Worm (Caenorhabditis elegans) whole organism, midembryonic: ENCODE data around the gene F09D12.2.

Experiments
- T22C8.4 ChIP-seq: fragments of 200-800 bp; sonication (Bioruptor generic); IDR thresholded peaks from 2 replicates; pipeline ENCODE4 v1.3.6; 2022; ENCODE audit warnings: missing genetic modification characterization, missing compliant biosample characterization
- cog-1 ChIP-seq: sonication (generic microtip); optimal IDR thresholded peaks from 2 replicates; lab custom pipeline; 2016; ENCODE audit warnings: missing genetic modification characterization, missing compliant biosample characterization
- flt-1 ChIP-seq: fragments of 200-800 bp; sonication (Bioruptor generic); IDR thresholded peaks from 2 replicates; pipeline ENCODE4 v1.3.6; 2022; ENCODE audit warnings: missing genetic modification characterization, missing compliant biosample characterization
- klf-2 ChIP-seq: fragments of 200-800 bp; sonication (Bioruptor generic); conservative IDR thresholded peaks from 2 replicates; pipeline ENCODE4 v1.3.6; 2022; ENCODE audit warnings: missing genetic modification reagents, missing genetic modification characterization, missing compliant biosample characterization
- med-1 ChIP-seq: sonication (generic microtip); optimal IDR thresholded peaks from 2 replicates; lab custom pipeline; 2017; ENCODE audit warnings: missing genetic modification characterization, mild to moderate bottlenecking, missing compliant biosample characterization, antibody characterized with exemption, missing genetic modification reagents; ENCODE audit not compliant: insufficient read depth
- ref-1 ChIP-seq: fragments of 200-800 bp; sonication (Bioruptor generic); conservative IDR thresholded peaks from 2 replicates; pipeline ENCODE4 v1.3.6; 2022; ENCODE audit warnings: missing genetic modification reagents, missing genetic modification characterization, missing compliant biosample characterization
- tab-1 ChIP-seq: fragments of 200-800 bp; sonication (Bioruptor generic); IDR thresholded peaks from 2 replicates; pipeline ENCODE4 v1.3.6; 2022; ENCODE audit warnings: missing genetic modification characterization, missing compliant biosample characterization
- ztf-23 ChIP-seq: fragments of 200-800 bp; sonication (Bioruptor generic); IDR thresholded peaks from 2 replicates; pipeline ENCODE4 v1.3.6; 2022; ENCODE audit warnings: missing genetic modification reagents, missing genetic modification characterization, missing compliant biosample characterization
- ztf-29 ChIP-seq: fragments of 200-800 bp; sonication (Bioruptor generic); IDR thresholded peaks from 2 replicates; pipeline ENCODE4 v1.3.6; 2022; ENCODE audit warnings: missing genetic modification reagents, missing genetic modification characterization, missing compliant biosample characterization

Gene F09D12.2

DNA sequence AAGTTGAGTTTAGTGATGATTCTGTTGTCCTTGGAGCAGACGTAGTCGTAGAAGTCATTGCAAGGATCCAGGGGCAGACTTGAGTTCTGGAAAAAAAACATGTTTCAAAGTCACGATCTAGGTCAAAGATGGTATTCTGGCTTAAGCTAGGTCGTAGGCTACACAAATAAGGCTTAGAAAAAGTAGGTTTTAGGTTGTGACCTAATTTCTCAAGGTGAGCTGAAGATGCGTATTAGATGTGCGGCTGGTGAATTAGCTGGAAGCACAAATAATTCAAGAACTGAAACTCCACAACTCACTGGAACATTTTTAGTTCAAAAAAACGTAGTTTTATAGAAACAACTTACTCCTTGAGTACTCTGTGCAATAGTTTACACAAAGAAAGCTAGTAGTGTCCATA lies at the start of gene F09D12.2:
TSS of gene F09D12.2 (minus strand) at position 101 of the 400 bp plus-strand sequence.
- TF ChIP-seq cog-1 (tag; lab: Kevin White, UChicago) (no peak), tab-1 (GFP tag; lab: Robert Waterston, UW) (no peak), T22C8.4 (GFP tag; lab: Robert Waterston, UW) (no peak), klf-2 (GFP tag; lab: Robert Waterston, UW) (no peak), ztf-29 (GFP tag; lab: Robert Waterston, UW) (no peak), flt-1 (GFP tag; lab: Robert Waterston, UW) (no peak), ref-1 (GFP tag; lab: Robert Waterston, UW) (no peak), ztf-23 (no peak), med-1 (GFP tag; lab: Kevin White, UChicago) (no peak)

DNA sequence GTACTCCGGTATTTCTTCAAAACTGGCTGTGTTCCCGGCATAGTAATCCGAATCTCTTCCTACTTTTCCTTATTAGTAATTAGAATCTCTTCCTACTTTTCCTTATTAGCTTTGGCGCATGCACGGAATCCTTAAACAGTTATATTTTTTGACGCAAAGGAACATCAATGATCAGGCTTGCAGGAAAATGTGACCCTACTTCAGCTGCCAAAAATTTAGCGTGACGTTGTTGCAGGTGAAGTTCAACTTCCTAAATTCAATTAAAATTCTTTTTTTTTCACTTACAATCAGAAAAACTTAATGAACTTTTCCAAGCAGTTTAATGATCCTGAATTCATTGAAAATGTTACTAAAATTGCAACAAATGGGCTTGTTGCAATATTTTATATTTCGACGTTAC lies 49.3 kb upstream of the F09D12.2 start, which contains the start of gene srz-79:
TSS of gene srz-79 (plus strand) at position 301 of the 400 bp plus-strand sequence.
- no peak for TF ChIP-seq T22C8.4 (GFP tag; lab: Robert Waterston, UW)
- no peak for TF ChIP-seq tab-1 (GFP tag; lab: Robert Waterston, UW)
- TF ChIP-seq cog-1 (tag; lab: Kevin White, UChicago) = no peak
- no peak for TF ChIP-seq ztf-23
- no peak for TF ChIP-seq ztf-29 (GFP tag; lab: Robert Waterston, UW)
- TF ChIP-seq med-1 (GFP tag; lab: Kevin White, UChicago) = no peak
- no peak for TF ChIP-seq klf-2 (GFP tag; lab: Robert Waterston, UW)
- TF ChIP-seq flt-1 (GFP tag; lab: Robert Waterston, UW) = no peak
- TF ChIP-seq ref-1 (GFP tag; lab: Robert Waterston, UW) = no peak

DNA sequence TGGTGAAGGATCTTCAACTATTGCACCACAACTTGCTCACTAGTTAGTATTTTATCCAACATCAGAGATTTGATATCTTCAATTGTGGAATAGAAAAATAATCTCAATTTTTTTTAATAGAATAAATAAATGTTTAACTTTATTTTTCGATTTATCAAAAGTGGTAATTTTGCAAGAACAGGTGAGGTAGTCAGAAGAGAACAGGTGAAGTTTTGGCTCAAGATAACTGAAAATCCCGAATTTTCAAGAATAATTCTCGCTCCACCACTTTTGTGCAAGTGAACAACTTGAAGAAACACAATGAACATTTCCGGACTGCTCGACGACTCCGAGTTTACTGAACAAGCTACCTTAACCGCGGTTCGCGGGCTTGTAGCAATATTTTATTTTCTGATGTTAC lies 47.5 kb upstream of the F09D12.2 start, which contains the start of gene srz-78:
TSS of gene srz-78 (plus strand) at position 301 of the 400 bp plus-strand sequence.
- TF ChIP-seq med-1 (GFP tag; lab: Kevin White, UChicago) (no peak), ztf-23 (no peak), T22C8.4 (GFP tag; lab: Robert Waterston, UW) (no peak), ztf-29 (GFP tag; lab: Robert Waterston, UW) (no peak), flt-1 (GFP tag; lab: Robert Waterston, UW) (no peak), ref-1 (GFP tag; lab: Robert Waterston, UW) (no peak), cog-1 (tag; lab: Kevin White, UChicago) (no peak), tab-1 (GFP tag; lab: Robert Waterston, UW) (no peak), klf-2 (GFP tag; lab: Robert Waterston, UW) (no peak)

DNA sequence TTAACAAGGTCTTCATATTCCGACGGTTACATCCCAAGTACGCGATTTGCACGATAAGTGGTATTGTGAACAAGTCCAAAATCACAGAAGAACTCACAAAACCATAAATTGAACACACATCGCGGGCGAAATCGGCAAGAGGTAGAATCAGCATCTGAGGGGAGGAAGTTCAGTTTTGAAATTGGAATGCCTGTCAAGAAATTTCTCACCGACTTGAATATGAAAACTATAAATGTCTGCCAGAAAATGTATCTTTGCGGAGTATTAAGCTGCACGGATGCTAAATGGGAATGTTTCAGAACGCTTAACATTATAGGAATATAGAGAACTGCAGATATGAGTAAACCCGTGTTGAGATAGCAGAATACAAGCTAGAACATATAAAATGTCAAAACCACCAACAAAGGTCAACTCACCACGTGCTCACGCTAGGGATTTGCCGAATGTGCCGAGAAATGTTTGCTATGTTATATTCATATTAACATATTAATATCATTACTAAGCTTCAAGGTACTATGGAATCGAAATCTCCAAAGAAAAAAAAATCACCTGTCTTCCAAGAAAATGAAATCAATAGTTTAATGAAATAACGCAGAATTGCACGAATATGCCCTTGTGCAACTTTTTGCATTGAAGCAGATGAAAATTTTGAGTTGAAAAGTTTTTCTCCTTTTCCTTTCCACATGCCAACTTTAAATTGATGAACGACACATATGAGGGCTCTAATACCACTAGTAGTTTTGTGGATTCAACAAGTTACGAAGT lies 38.4 kb upstream of the F09D12.2 start, which contains the start of gene srz-82:
TSS of gene srz-82 (plus strand) at position 701 of the 765 bp plus-strand sequence.
- TF ChIP-seq ztf-23 (0 out of 2 replicates have a peak, but pooled peaks have one; percentile 24), flt-1 (GFP tag; lab: Robert Waterston, UW) (no peak), ztf-29 (GFP tag; lab: Robert Waterston, UW) (no peak), med-1 (GFP tag; lab: Kevin White, UChicago) (no peak)

DNA sequence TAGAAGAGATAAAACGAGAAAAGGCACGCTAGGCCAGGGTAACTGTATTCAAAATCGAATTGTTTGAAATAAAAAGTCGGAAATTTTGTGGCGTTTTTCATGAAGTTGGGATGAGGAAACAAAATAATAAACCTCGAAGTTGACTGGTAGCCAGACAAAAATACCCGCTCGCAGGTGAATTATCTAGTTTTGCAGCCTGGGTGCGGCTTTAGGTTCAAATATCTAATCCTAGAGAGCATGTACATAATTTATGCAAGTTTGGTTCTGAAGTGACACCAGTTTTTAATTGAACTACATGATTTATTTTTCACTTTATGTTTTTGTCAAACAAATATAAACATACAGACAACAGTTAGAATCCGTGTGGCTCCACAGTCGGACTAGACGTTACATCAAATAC lies 37.8 kb upstream of the F09D12.2 start, which contains the start of gene srz-37:
TSS of gene srz-37 (minus strand) at position 101 of the 400 bp plus-strand sequence.
- TF ChIP-seq ztf-23 (no peak), T22C8.4 (GFP tag; lab: Robert Waterston, UW) (no peak), ztf-29 (GFP tag; lab: Robert Waterston, UW) (no peak), cog-1 (tag; lab: Kevin White, UChicago) (no peak), klf-2 (GFP tag; lab: Robert Waterston, UW) (no peak), med-1 (GFP tag; lab: Kevin White, UChicago) (no peak), ref-1 (GFP tag; lab: Robert Waterston, UW) (no peak), flt-1 (GFP tag; lab: Robert Waterston, UW) (no peak)

DNA sequence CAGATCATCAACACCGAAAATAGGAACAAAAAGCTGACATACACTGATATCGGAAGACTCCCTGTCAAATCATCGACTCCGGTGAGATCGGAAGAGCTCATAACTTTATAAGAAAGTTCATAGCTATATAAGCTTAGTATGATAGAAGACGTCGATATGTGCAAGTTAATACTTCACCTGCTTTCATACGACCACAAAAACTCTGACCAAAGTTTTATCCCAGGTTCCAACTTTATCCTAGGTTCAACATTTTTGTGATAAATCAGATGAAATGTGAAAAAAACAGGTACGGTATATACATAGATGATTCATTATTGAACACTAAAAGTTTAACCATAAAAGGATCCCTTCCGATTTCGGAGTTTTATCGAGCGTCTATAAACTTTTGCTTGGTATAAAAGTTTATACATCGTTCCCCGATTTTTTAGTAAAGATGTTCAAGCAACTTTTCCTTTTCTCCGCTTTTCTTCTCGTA lies 34.9 kb upstream of the F09D12.2 start, which contains the start of the genes srz-70 and C09G12.5:
TSS of gene srz-70 (minus strand) at position 101 of the 475 bp plus-strand sequence.
TSS of gene C09G12.5 (plus strand) at position 425 of the 475 bp plus-strand sequence.
- TF ChIP-seq flt-1 (GFP tag; lab: Robert Waterston, UW) = no peak
- TF ChIP-seq cog-1 (tag; lab: Kevin White, UChicago) = no peak
- no peak for TF ChIP-seq ztf-23
- no peak for TF ChIP-seq tab-1 (GFP tag; lab: Robert Waterston, UW)
- no peak for TF ChIP-seq ztf-29 (GFP tag; lab: Robert Waterston, UW)
- no peak for TF ChIP-seq ref-1 (GFP tag; lab: Robert Waterston, UW)
- TF ChIP-seq klf-2 (GFP tag; lab: Robert Waterston, UW) = no peak
- TF ChIP-seq med-1 (GFP tag; lab: Kevin White, UChicago) = no peak
- no peak for TF ChIP-seq T22C8.4 (GFP tag; lab: Robert Waterston, UW)

DNA sequence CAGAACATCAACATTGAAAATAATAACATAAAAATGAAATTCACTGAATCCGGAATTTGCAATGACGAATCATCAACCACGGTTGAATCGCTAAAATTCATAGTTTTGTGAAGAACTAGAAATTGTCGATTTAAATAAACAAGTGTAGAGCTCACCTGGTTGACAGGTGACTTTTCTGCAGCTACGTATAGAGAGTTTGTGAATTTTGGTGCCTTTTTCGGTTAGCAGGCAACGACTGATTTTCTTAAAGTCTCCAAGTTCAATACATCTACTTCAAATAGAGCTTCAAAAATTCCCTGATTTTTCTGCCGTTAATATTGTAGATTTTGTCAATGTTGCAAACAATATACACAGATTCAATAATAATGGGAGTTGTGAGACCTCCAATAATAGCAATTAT lies 33.1 kb upstream of the F09D12.2 start, which contains the start of gene srz-69:
TSS of gene srz-69 (minus strand) at position 101 of the 400 bp plus-strand sequence.
- TF ChIP-seq ref-1 (GFP tag; lab: Robert Waterston, UW) (no peak), med-1 (GFP tag; lab: Kevin White, UChicago) (no peak), T22C8.4 (GFP tag; lab: Robert Waterston, UW) (no peak), tab-1 (GFP tag; lab: Robert Waterston, UW) (no peak), klf-2 (GFP tag; lab: Robert Waterston, UW) (no peak), ztf-29 (GFP tag; lab: Robert Waterston, UW) (no peak), cog-1 (tag; lab: Kevin White, UChicago) (no peak), ztf-23 (no peak), flt-1 (GFP tag; lab: Robert Waterston, UW) (no peak)

DNA sequence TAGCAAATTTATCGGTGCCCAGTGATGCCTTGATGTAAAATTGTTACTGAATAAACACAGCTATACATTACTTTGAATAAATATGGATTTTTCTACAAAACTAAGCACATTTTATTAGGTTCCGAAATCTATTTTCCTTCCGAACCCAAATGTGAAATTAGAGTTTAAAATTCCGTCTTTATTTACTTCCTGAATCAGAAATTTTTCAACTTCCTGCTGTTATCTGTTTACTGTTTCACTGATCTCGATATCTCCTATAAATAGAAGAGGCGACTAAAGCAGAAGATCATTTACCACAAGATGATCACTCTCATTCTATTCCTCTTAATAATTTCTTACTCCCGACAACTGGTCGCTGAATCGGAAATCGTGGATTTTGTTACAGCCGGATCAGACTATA lies 25.7 kb upstream of the F09D12.2 start, which contains the start of gene F58E2.2:
TSS of gene F58E2.2 (plus strand) at position 301 of the 400 bp plus-strand sequence.
- TF ChIP-seq klf-2 (GFP tag; lab: Robert Waterston, UW) = no peak
- TF ChIP-seq ztf-29 (GFP tag; lab: Robert Waterston, UW) = no peak
- TF ChIP-seq med-1 (GFP tag; lab: Kevin White, UChicago) = no peak
- no peak for TF ChIP-seq ztf-23
- TF ChIP-seq flt-1 (GFP tag; lab: Robert Waterston, UW) = no peak
- TF ChIP-seq cog-1 (tag; lab: Kevin White, UChicago) = no peak
- no peak for TF ChIP-seq tab-1 (GFP tag; lab: Robert Waterston, UW)
- no peak for TF ChIP-seq ref-1 (GFP tag; lab: Robert Waterston, UW)
- TF ChIP-seq T22C8.4 (GFP tag; lab: Robert Waterston, UW) = no peak
